Worm (Caenorhabditis elegans) whole organism, young adult: Measurements from ENCODE around the gene str-238.

ENCODE experiments used
- B0336.3 ChIP-seq: fragments of 200-800 bp; sonication (Bioruptor generic); IDR thresholded peaks from 2 replicates; pipeline ENCODE4 v1.3.6; 2022; ENCODE audit warnings: missing genetic modification characterization, missing compliant biosample characterization
- C06A6.2 ChIP-seq: fragments of 200-800 bp; sonication (Bioruptor generic); conservative IDR thresholded peaks from 2 replicates; pipeline ENCODE4 v1.3.6; 2022; ENCODE audit warnings: missing genetic modification characterization, missing compliant biosample characterization
- F52B5.7 ChIP-seq: sonication (generic microtip); optimal IDR thresholded peaks from 2 replicates; lab custom pipeline; 2016; ENCODE audit warnings: mild to moderate bottlenecking, missing genetic modification characterization, missing compliant biosample characterization
- F57A8.1 ChIP-seq: fragments of 200-800 bp; sonication (Bioruptor generic); optimal IDR thresholded peaks from 2 replicates; lab custom pipeline; 2018; ENCODE audit warnings: mild to moderate bottlenecking, missing genetic modification characterization, moderate library complexity, missing compliant biosample characterization
- K11D2.4 ChIP-seq: fragments of 200-800 bp; sonication (Bioruptor generic); IDR thresholded peaks from 2 replicates; pipeline ENCODE4 v1.3.6; 2022; ENCODE audit warnings: missing genetic modification reagents, missing genetic modification characterization, missing compliant biosample characterization
- K12H6.12 ChIP-seq: fragments of 200-800 bp; sonication (Bioruptor generic); optimal IDR thresholded peaks from 2 replicates; lab custom pipeline; 2018; ENCODE audit warnings: mild to moderate bottlenecking, missing genetic modification characterization, missing compliant biosample characterization
- Y56A3A.18 ChIP-seq: fragments of 200-800 bp; sonication (Bioruptor generic); IDR thresholded peaks from 2 replicates; pipeline ENCODE4 v1.3.6; 2022; ENCODE audit warnings: missing genetic modification reagents, missing genetic modification characterization, missing compliant biosample characterization
- Y79H2A.3 ChIP-seq: fragments of 200-800 bp; sonication (Bioruptor generic); conservative IDR thresholded peaks from 2 replicates; pipeline ENCODE4 v1.3.6; 2022; ENCODE audit warnings: missing genetic modification reagents, missing genetic modification characterization, missing compliant biosample characterization
- Y95B8A.8 ChIP-seq: fragments of 200-800 bp; sonication (Bioruptor generic); IDR thresholded peaks from 2 replicates; pipeline ENCODE4 v1.3.6; 2022; ENCODE audit warnings: missing genetic modification reagents, missing genetic modification characterization, missing compliant biosample characterization
- ZK185.1 ChIP-seq: sonication (generic microtip); optimal IDR thresholded peaks from 2 replicates; lab custom pipeline; 2016; ENCODE audit warnings: mild to moderate bottlenecking, missing genetic modification characterization, missing compliant biosample characterization; ENCODE audit not compliant: poor library complexity, severe bottlenecking
- ama-1 ChIP-seq, 3 experiments: fragments of 150-350 bp in 1 of 3; sonication (generic microtip) in 2 of 3; optimal IDR thresholded peaks; 2 replicates each; lab custom pipeline; 2014 to 2018; ENCODE audit warnings: missing biosample characterization in 2 of 3, missing genetic modification characterization in 2 of 3, missing genetic modification reagents in 2 of 3
- bed-1 ChIP-seq: fragments of 200-800 bp; sonication (Bioruptor generic); IDR thresholded peaks from 2 replicates; pipeline ENCODE4 v1.3.6; 2022; ENCODE audit warnings: missing genetic modification reagents, missing genetic modification characterization, missing compliant biosample characterization
- ccch-3 ChIP-seq: fragments of 200-800 bp; sonication (Bioruptor generic); optimal IDR thresholded peaks from 2 replicates; lab custom pipeline; 2018; ENCODE audit warnings: mild to moderate bottlenecking, missing genetic modification characterization, missing compliant biosample characterization
- cebp-1 ChIP-seq, 2 experiments: fragments of 200-800 bp in 1 of 2; sonication (Bioruptor generic) in 1 of 2; sonication (generic microtip) in 1 of 2; IDR thresholded peaks in 1 of 2; optimal IDR thresholded peaks in 1 of 2; 2 replicates each; pipeline versions ENCODE4 v1.3.6 to Lab custom; 2017 to 2022; ENCODE audit warnings: missing compliant biosample characterization in 2 of 2, missing genetic modification characterization in 2 of 2, mild to moderate bottlenecking in 1 of 2, missing genetic modification reagents in 1 of 2, moderate library complexity in 1 of 2
- ceh-40 ChIP-seq: fragments of 200-800 bp; sonication (Bioruptor generic); IDR thresholded peaks from 2 replicates; pipeline ENCODE4 v1.3.6; 2022; ENCODE audit warnings: missing genetic modification characterization, missing compliant biosample characterization
- chd-7 ChIP-seq: sonication (generic microtip); optimal IDR thresholded peaks from 2 replicates; lab custom pipeline; 2016; ENCODE audit warnings: mild to moderate bottlenecking, missing genetic modification characterization, moderate library complexity, missing compliant biosample characterization
- efl-1 ChIP-seq: fragments of 150-350 bp; optimal IDR thresholded peaks from 2 replicates; lab custom pipeline; 2014; ENCODE audit warnings: missing biosample characterization, missing genetic modification reagents, missing genetic modification characterization
- ets-4 ChIP-seq: fragments of 200-800 bp; sonication (Bioruptor generic); optimal IDR thresholded peaks from 2 replicates; lab custom pipeline; 2018; ENCODE audit warnings: mild to moderate bottlenecking, missing genetic modification characterization, missing compliant biosample characterization
- gei-17 ChIP-seq: fragments of 200-800 bp; sonication (Bioruptor generic); optimal IDR thresholded peaks from 2 replicates; lab custom pipeline; 2018; ENCODE audit warnings: mild to moderate bottlenecking, missing genetic modification characterization, missing compliant biosample characterization
- hlh-12 ChIP-seq: sonication (generic microtip); optimal IDR thresholded peaks from 2 replicates; lab custom pipeline; 2016; ENCODE audit warnings: missing genetic modification characterization, missing compliant biosample characterization
- hmg-1.2 ChIP-seq: fragments of 200-800 bp; sonication (Bioruptor generic); IDR thresholded peaks from 2 replicates; pipeline ENCODE4 v1.3.6; 2022; ENCODE audit warnings: missing genetic modification reagents, missing genetic modification characterization, missing compliant biosample characterization
- hmg-20 ChIP-seq: fragments of 200-800 bp; sonication (Bioruptor generic); IDR thresholded peaks from 2 replicates; pipeline ENCODE4 v1.3.6; 2022; ENCODE audit warnings: missing genetic modification reagents, missing genetic modification characterization, missing compliant biosample characterization
- hrde-1 ChIP-seq: sonication (generic microtip); optimal IDR thresholded peaks from 2 replicates; lab custom pipeline; 2016; ENCODE audit warnings: missing genetic modification characterization, mild to moderate bottlenecking, missing compliant biosample characterization, moderate library complexity, missing genotype, missing genetic modification reagents, borderline replicate concordance
- lag-1 ChIP-seq: fragments of 200-800 bp; sonication (Bioruptor generic); IDR thresholded peaks from 2 replicates; pipeline ENCODE4 v1.3.6; 2022; ENCODE audit warnings: missing genetic modification reagents, missing genetic modification characterization, missing compliant biosample characterization
- lin-26 ChIP-seq: fragments of 200-800 bp; sonication (Bioruptor generic); IDR thresholded peaks from 2 replicates; pipeline ENCODE4 v1.3.6; 2022; ENCODE audit warnings: missing genetic modification reagents, missing genetic modification characterization, missing compliant biosample characterization
- lin-35 ChIP-seq, 3 experiments: fragments of 150-350 bp in 2 of 3; sonication (generic microtip) in 1 of 3; optimal IDR thresholded peaks; 2 replicates each; lab custom pipeline; 2014 to 2018; ENCODE audit warnings: missing biosample characterization in 3 of 3, missing genetic modification characterization in 3 of 3, missing genetic modification reagents in 3 of 3
- lsl-1 ChIP-seq: fragments of 200-800 bp; sonication (Bioruptor generic); optimal IDR thresholded peaks from 2 replicates; lab custom pipeline; 2018; ENCODE audit warnings: mild to moderate bottlenecking, missing genetic modification characterization, moderate library complexity, missing compliant biosample characterization
- madf-10 ChIP-seq: sonication (generic microtip); optimal IDR thresholded peaks from 2 replicates; lab custom pipeline; 2016; ENCODE audit warnings: mild to moderate bottlenecking, missing genetic modification characterization, missing compliant biosample characterization
- madf-3 ChIP-seq: fragments of 200-800 bp; sonication (Bioruptor generic); IDR thresholded peaks from 2 replicates; pipeline ENCODE4 v1.3.6; 2022; ENCODE audit warnings: missing genetic modification reagents, missing genetic modification characterization, missing compliant biosample characterization
- mxl-1 ChIP-seq: sonication (generic microtip); optimal IDR thresholded peaks from 2 replicates; lab custom pipeline; 2016; ENCODE audit warnings: missing genetic modification characterization, missing compliant biosample characterization
- nfya-1 ChIP-seq: sonication (generic microtip); optimal IDR thresholded peaks from 2 replicates; lab custom pipeline; 2017; ENCODE audit warnings: antibody characterized with exemption, missing compliant biosample characterization, missing genetic modification characterization, borderline replicate concordance; ENCODE audit not compliant: insufficient read depth
- nfya-2 ChIP-seq: fragments of 200-800 bp; sonication (Bioruptor generic); IDR thresholded peaks from 2 replicates; pipeline ENCODE4 v1.3.6; 2022; ENCODE audit warnings: missing genetic modification reagents, missing genetic modification characterization, missing compliant biosample characterization
- nhr-27 ChIP-seq: fragments of 200-800 bp; sonication (Bioruptor generic); optimal IDR thresholded peaks from 2 replicates; lab custom pipeline; 2018; ENCODE audit warnings: mild to moderate bottlenecking, missing genetic modification characterization, moderate library complexity, missing compliant biosample characterization
- nhr-80 ChIP-seq: sonication (generic microtip); optimal IDR thresholded peaks from 2 replicates; lab custom pipeline; 2016; ENCODE audit warnings: missing genetic modification characterization, missing compliant biosample characterization
- repo-1 ChIP-seq: sonication (generic microtip); optimal IDR thresholded peaks from 2 replicates; lab custom pipeline; 2017; ENCODE audit warnings: mild to moderate bottlenecking, missing genetic modification characterization, missing compliant biosample characterization
- sea-2 ChIP-seq: fragments of 200-800 bp; sonication (Bioruptor generic); IDR thresholded peaks from 2 replicates; pipeline ENCODE4 v1.3.6; 2022; ENCODE audit warnings: missing genetic modification characterization, missing compliant biosample characterization
- snpc-1.1 ChIP-seq: sonication (generic microtip); optimal IDR thresholded peaks from 2 replicates; lab custom pipeline; 2017; ENCODE audit warnings: missing genetic modification characterization, mild to moderate bottlenecking, missing compliant biosample characterization, antibody characterized with exemption, moderate library complexity, missing genotype, missing genetic modification reagents; ENCODE audit not compliant: insufficient read depth
- snpc-3.4 ChIP-seq: sonication (generic microtip); optimal IDR thresholded peaks from 2 replicates; lab custom pipeline; 2017; ENCODE audit warnings: missing genetic modification characterization, mild to moderate bottlenecking, missing compliant biosample characterization, antibody characterized with exemption, moderate library complexity, missing genotype, missing genetic modification reagents
- somi-1 ChIP-seq: fragments of 200-800 bp; sonication (Bioruptor generic); optimal IDR thresholded peaks from 2 replicates; lab custom pipeline; 2018; ENCODE audit warnings: mild to moderate bottlenecking, missing genetic modification characterization, missing compliant biosample characterization
- tlf-1 ChIP-seq: fragments of 200-800 bp; sonication (Bioruptor generic); optimal IDR thresholded peaks from 2 replicates; lab custom pipeline; 2018; ENCODE audit warnings: mild to moderate bottlenecking, missing genetic modification characterization, missing compliant biosample characterization
- xnd-1 ChIP-seq: sonication (generic microtip); optimal IDR thresholded peaks from 2 replicates; lab custom pipeline; 2016; ENCODE audit warnings: missing genotype, missing genetic modification reagents, missing genetic modification characterization, missing compliant biosample characterization
- ztf-3 ChIP-seq: fragments of 200-800 bp; sonication (Bioruptor generic); optimal IDR thresholded peaks from 2 replicates; lab custom pipeline; 2018; ENCODE audit warnings: mild to moderate bottlenecking, missing genetic modification characterization, missing compliant biosample characterization
- ztf-6 ChIP-seq: fragments of 200-800 bp; sonication (Bioruptor generic); IDR thresholded peaks from 2 replicates; pipeline ENCODE4 v1.3.6; 2022; ENCODE audit warnings: missing genetic modification reagents, missing genetic modification characterization, missing compliant biosample characterization

str-238 gene

DNA sequence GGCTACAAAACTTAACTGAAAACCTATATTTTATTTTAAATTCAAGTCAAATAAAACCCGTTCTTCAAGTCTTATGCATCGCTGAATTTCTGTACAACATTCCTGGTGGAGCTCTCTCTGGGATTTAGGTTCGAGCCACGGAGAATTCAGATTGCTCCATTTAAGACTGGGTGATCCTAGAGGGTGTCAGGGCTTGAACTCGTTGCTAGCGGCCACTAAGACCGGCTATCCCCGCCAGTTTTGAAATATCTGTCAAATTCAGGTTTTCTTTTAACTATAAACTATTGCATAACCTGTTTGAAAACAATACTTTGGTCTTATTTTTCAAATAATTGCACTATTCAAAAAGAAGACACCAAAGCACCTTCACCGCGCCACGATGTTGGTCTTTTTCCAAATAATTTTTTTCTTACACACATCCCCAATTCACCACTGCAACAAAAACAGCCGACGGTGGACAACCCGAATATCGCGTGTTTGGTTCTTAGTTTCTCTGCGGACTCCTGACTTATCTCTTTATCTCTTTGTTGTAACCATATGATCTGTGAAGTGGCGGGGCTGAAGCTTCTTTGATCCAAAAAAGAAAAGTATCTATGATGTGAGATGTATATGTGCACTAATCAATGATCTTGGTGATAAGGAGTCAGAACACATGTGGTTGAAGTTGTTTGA lies 35.9 kb upstream of the str-238 start (continued):
- TF ChIP-seq F52B5.7 (tag; lab: Kevin White, UChicago) (no peak), ceh-40 (GFP tag; lab: Robert Waterston, UW) (no peak), cebp-1 (GFP tag; IDR thresholded peaks at IDR 0.05; lab: Robert Waterston, UW) (no peak), cebp-1 (tag; optimal IDR thresholded peaks at IDR 0.05; lab: Kevin White, UChicago) (peak; percentile 44), ztf-6 (GFP tag; lab: Robert Waterston, UW) (no peak), nhr-27 (tag; lab: Kevin White, UChicago) (no peak), lin-35 (GFP tag; optimal IDR thresholded peaks at IDR 0.05; lab: Kevin White, UChicago) (no peak), hrde-1 (no peak), C06A6.2 (no peak), lin-26 (GFP tag; lab: Robert Waterston, UW) (no peak), ztf-3 (GFP tag; lab: Kevin White, UChicago) (no peak), K12H6.12 (peak; percentile 32), B0336.3 (GFP tag; lab: Robert Waterston, UW) (peak; percentile 66), tlf-1 (GFP tag; lab: Kevin White, UChicago) (peak; percentile 54), gei-17 (GFP tag; lab: Kevin White, UChicago) (no peak), snpc-1.1 (tag; lab: Kevin White, UChicago) (no peak), nfya-1 (no peak), lsl-1 (GFP tag; lab: Kevin White, UChicago) (no peak), snpc-3.4 (tag; lab: Kevin White, UChicago) (no peak), Y56A3A.18 (GFP tag; lab: Robert Waterston, UW) (no peak), ets-4 (GFP tag; lab: Kevin White, UChicago) (no peak), Y95B8A.8 (GFP tag; lab: Robert Waterston, UW) (0 out of 2 replicates have a peak, but pooled peaks have one; percentile 27), ama-1 (optimal IDR thresholded peaks at IDR 0.05; lab: Kevin White, UChicago) (peak; percentile 85), ama-1 (GFP tag; optimal IDR thresholded peaks at IDR 0.05; lab: Kevin White, UChicago) (no peak), hmg-1.2 (GFP tag; lab: Robert Waterston, UW) (no peak), efl-1 (no peak), lag-1 (GFP tag; lab: Robert Waterston, UW) (no peak), ZK185.1 (peak; percentile 29), nfya-2 (GFP tag; lab: Robert Waterston, UW) (no peak), madf-3 (no peak), repo-1 (tag; lab: Kevin White, UChicago) (peak; percentile 64), xnd-1 (tag; lab: Kevin White, UChicago) (no peak), mxl-1 (tag; lab: Kevin White, UChicago) (no peak), hlh-12 (tag; lab: Kevin White, UChicago) (no peak), K11D2.4 (no peak), chd-7 (tag; lab: Kevin White, UChicago) (peak; percentile 54), hmg-20 (GFP tag; lab: Robert Waterston, UW) (no peak), Y79H2A.3 (GFP tag; lab: Robert Waterston, UW) (no peak), madf-10 (tag; lab: Kevin White, UChicago) (no peak), bed-1 (no peak), ccch-3 (GFP tag; lab: Kevin White, UChicago) (no peak), sea-2 (GFP tag; lab: Robert Waterston, UW) (no peak), nhr-80 (peak; percentile 23), somi-1 (peak; percentile 67), F57A8.1 (no peak)
